Worm (Caenorhabditis elegans): ENCODE results near the gene F59B10.4.

Gene F59B10.4

DNA sequence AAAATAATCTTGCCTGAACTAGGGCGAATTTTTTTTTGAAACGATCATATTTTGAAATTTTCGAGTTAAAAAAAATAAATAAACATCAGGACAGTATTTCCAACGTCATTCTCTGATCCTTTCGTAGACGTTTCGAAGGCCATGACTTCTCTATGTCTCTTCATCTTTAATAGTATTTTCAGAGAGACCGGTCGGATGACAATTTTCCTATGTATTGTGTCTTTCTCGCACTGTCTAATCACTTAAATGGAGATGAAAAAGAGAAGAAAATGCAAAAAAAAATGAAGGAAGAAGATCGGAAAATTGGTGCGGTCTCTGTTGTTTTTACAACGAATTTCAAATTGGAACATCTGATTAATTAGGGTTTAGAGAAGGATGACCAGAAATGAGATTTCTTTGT is 6.2 kb upstream of the F59B10.4 start:
- TF ChIP-seq nhr-90 (tag; optimal IDR thresholded peaks at IDR 0.05; ENCODE audit: poor library complexity) (peak; percentile 3), nhr-20 (tag; optimal IDR thresholded peaks at IDR 0.05) (peak; percentile 51), Y116A8C.19 (tag; optimal IDR thresholded peaks at IDR 0.05; ENCODE audit: borderline replicate concordance) (no peak), unc-62 (GFP tag; optimal IDR thresholded peaks at IDR 0.05) (no peak), efl-1 (optimal IDR thresholded peaks at IDR 0.05) (peak in 1 of 2 experiments; percentile 10), efl-1 (GFP tag; optimal IDR thresholded peaks at IDR 0.05 in 1 of 2) (peak in 1 of 2 experiments; percentile 88), sptf-1 (tag; optimal IDR thresholded peaks at IDR 0.05) (no peak), nhr-12 (tag; optimal IDR thresholded peaks at IDR 0.05) (no peak), hlh-17 (GFP tag; optimal IDR thresholded peaks at IDR 0.05; ENCODE audit: borderline replicate concordance) (no peak), tbx-2 (tag; optimal IDR thresholded peaks at IDR 0.05) (no peak), blmp-1 (tag; optimal IDR thresholded peaks at IDR 0.05) (peak; percentile 60), skn-1 (tag; optimal IDR thresholded peaks at IDR 0.05) (peak; percentile 6), nhr-19 (GFP tag; conservative IDR thresholded peaks at IDR 0.05) (no peak), alr-1 (tag; optimal IDR thresholded peaks at IDR 0.05; ENCODE audit: borderline replicate concordance) (no peak), C16A3.4 (tag; optimal IDR thresholded peaks at IDR 0.05) (no peak), fos-1 (tag; optimal IDR thresholded peaks at IDR 0.05) (no peak), lin-14 (GFP tag; optimal IDR thresholded peaks at IDR 0.05) (peak; percentile 76), lin-15B (tag; optimal IDR thresholded peaks at IDR 0.05) (no peak), snu-23 (GFP tag; optimal IDR thresholded peaks at IDR 0.05) (peak; percentile 61), mep-1 (tag; optimal IDR thresholded peaks at IDR 0.05) (peak; percentile 43), elt-3 (tag; optimal IDR thresholded peaks at IDR 0.05) (peak in 3 of 6 experiments; percentile 18 to 49 (median 36)), lir-3 (tag; optimal IDR thresholded peaks at IDR 0.05; ENCODE audit: poor library complexity) (no peak), ceh-90 (tag; optimal IDR thresholded peaks at IDR 0.05) (no peak), nhr-85 (tag) (peak; percentile 87), lin-35 (GFP tag; optimal IDR thresholded peaks at IDR 0.05) (peak in 1 of 2 experiments; percentile 21)

ce11 chrII:10524374-10524773 is 5.5 kb upstream of the F59B10.4 start, which contains the start of gene F59B10.6:
TSS of gene F59B10.6 (minus strand) at chrII:10524474.
- TF ChIP-seq jun-1 (tag; optimal IDR thresholded peaks at IDR 0.05), result no peak
- no peak for TF ChIP-seq C16A3.4 (tag; optimal IDR thresholded peaks at IDR 0.05)
- TF ChIP-seq blmp-1 (tag; optimal IDR thresholded peaks at IDR 0.05), result no peak
- TF ChIP-seq ceh-8 (GFP tag; optimal IDR thresholded peaks at IDR 0.05), result no peak
- TF ChIP-seq hlh-4 (tag; optimal IDR thresholded peaks at IDR 0.05), result no peak
- no peak for TF ChIP-seq unc-130 (tag; optimal IDR thresholded peaks at IDR 0.05)
- TF ChIP-seq zag-1 (tag; optimal IDR thresholded peaks at IDR 0.05), result no peak
- TF ChIP-seq skn-1 (tag; optimal IDR thresholded peaks at IDR 0.05), result no peak
- TF ChIP-seq ceh-88 (GFP tag; IDR thresholded peaks at IDR 0.05), result no peak
- no peak for TF ChIP-seq aly-2 (tag; optimal IDR thresholded peaks at IDR 0.05)
- TF ChIP-seq unc-98 (GFP tag; IDR thresholded peaks at IDR 0.05), result no peak
- TF ChIP-seq F16B12.6 (tag; optimal IDR thresholded peaks at IDR 0.05), result no peak
- no peak for TF ChIP-seq xbp-1 (tag; optimal IDR thresholded peaks at IDR 0.05)
- TF ChIP-seq mep-1 (tag; optimal IDR thresholded peaks at IDR 0.05), result no peak
- TF ChIP-seq sptf-1 (tag; optimal IDR thresholded peaks at IDR 0.05), result no peak
- TF ChIP-seq mef-2 (tag; optimal IDR thresholded peaks at IDR 0.05), result no peak
- no peak for TF ChIP-seq snu-23 (GFP tag; optimal IDR thresholded peaks at IDR 0.05)
- TF ChIP-seq ets-5 (GFP tag; IDR thresholded peaks at IDR 0.05), result no peak

- TF ChIP-seq tbx-2 (tag; optimal IDR thresholded peaks at IDR 0.05) (no peak), unc-98 (GFP tag; IDR thresholded peaks at IDR 0.05) (no peak), mdl-1 (tag; optimal IDR thresholded peaks at IDR 0.05) (no peak), lin-13 (GFP tag; optimal IDR thresholded peaks at IDR 0.05) (no peak), pag-3 (tag; optimal IDR thresholded peaks at IDR 0.05; ENCODE audit: borderline replicate concordance, insufficient read depth) (no peak), unc-30 (tag; optimal IDR thresholded peaks at IDR 0.05) (no peak), vab-15 (tag; optimal IDR thresholded peaks at IDR 0.05) (no peak), irx-1 (tag; optimal IDR thresholded peaks at IDR 0.05) (no peak), efl-3 (GFP tag; optimal IDR thresholded peaks at IDR 0.05) (no peak), lin-35 (GFP tag; optimal IDR thresholded peaks at IDR 0.05) (no peak), aly-2 (tag; optimal IDR thresholded peaks at IDR 0.05) (no peak), unc-86 (tag; optimal IDR thresholded peaks at IDR 0.05) (no peak), nhr-90 (tag; optimal IDR thresholded peaks at IDR 0.05; ENCODE audit: poor library complexity) (no peak), ceh-82 (tag; optimal IDR thresholded peaks at IDR 0.05) (no peak), fkh-4 (tag; optimal IDR thresholded peaks at IDR 0.05; ENCODE audit: borderline replicate concordance) (no peak), skn-1 (tag; optimal IDR thresholded peaks at IDR 0.05) (no peak), Y116A8C.19 (tag; optimal IDR thresholded peaks at IDR 0.05; ENCODE audit: borderline replicate concordance) (no peak), nhr-12 (tag; optimal IDR thresholded peaks at IDR 0.05) (no peak)
Observed at ce11 chrII:10523583-10523982, 4.7 kb upstream of the F59B10.4 start, which contains the start of gene F59B10.5. TSS of gene F59B10.5 (minus strand) at chrII:10523683.

All from whole organism, L1 larva.